Worm (Caenorhabditis elegans) whole organism, L3 larva: Measurements from ENCODE around the gene znf-598.

Experiments
- ama-1 ChIP-seq: fragments of 150-350 bp; optimal IDR thresholded peaks from 2 replicates; lab custom pipeline; 2018
- ceh-16 ChIP-seq: sonication (generic microtip); optimal IDR thresholded peaks from 2 replicates; lab custom pipeline; 2017; ENCODE audit warnings: missing biosample characterization, missing genetic modification characterization
- ceh-28 ChIP-seq: fragments of 150-350 bp; optimal IDR thresholded peaks from 2 replicates; lab custom pipeline; 2014; ENCODE audit warnings: missing biosample characterization, missing genetic modification reagents, missing genetic modification characterization
- egl-5 ChIP-seq: fragments of 150-350 bp; optimal IDR thresholded peaks from 2 replicates; lab custom pipeline; 2017; ENCODE audit warnings: missing biosample characterization, missing genetic modification reagents, missing genetic modification characterization, inconsistent platforms
- elt-2 ChIP-seq: sonication (generic microtip); optimal IDR thresholded peaks from 2 replicates; lab custom pipeline; 2016; ENCODE audit warnings: missing genetic modification reagents, mild to moderate bottlenecking, missing genetic modification characterization, missing compliant biosample characterization
- fos-1 ChIP-seq: fragments of 150-350 bp; optimal IDR thresholded peaks from 2 replicates; lab custom pipeline; 2014; ENCODE audit warnings: missing biosample characterization, missing genetic modification characterization
- jun-1 ChIP-seq: fragments of 150-350 bp; optimal IDR thresholded peaks from 2 replicates; lab custom pipeline; 2014; ENCODE audit warnings: missing biosample characterization, missing genetic modification reagents, missing genetic modification characterization
- lin-15B ChIP-seq: fragments of 150-350 bp; optimal IDR thresholded peaks from 2 replicates; lab custom pipeline; 2014; ENCODE audit warnings: missing biosample characterization, missing genetic modification characterization
- lsy-12 ChIP-seq: sonication (generic microtip); optimal IDR thresholded peaks from 2 replicates; lab custom pipeline; 2016; ENCODE audit warnings: mild to moderate bottlenecking, missing genetic modification characterization, missing compliant biosample characterization
- mml-1 ChIP-seq: fragments of 150-350 bp; sonication (generic microtip); optimal IDR thresholded peaks from 3 replicates; lab custom pipeline; 2014; ENCODE audit warnings: missing biosample characterization, missing genetic modification characterization
- nfya-1 ChIP-seq: sonication (generic microtip); optimal IDR thresholded peaks from 2 replicates; lab custom pipeline; 2017; ENCODE audit warnings: missing genetic modification characterization, mild to moderate bottlenecking, missing compliant biosample characterization, antibody characterized with exemption, moderate library complexity; ENCODE audit not compliant: insufficient read depth
- nhr-11 ChIP-seq: fragments of 150-350 bp; optimal IDR thresholded peaks from 2 replicates; lab custom pipeline; 2014; ENCODE audit warnings: missing biosample characterization, missing genetic modification characterization
- nhr-23 ChIP-seq: fragments of 150-350 bp; optimal IDR thresholded peaks from 2 replicates; lab custom pipeline; 2014; ENCODE audit warnings: missing biosample characterization, missing genetic modification reagents, missing genetic modification characterization
- nhr-25 ChIP-seq: sonication (generic microtip); optimal IDR thresholded peaks from 2 replicates; lab custom pipeline; 2017; ENCODE audit warnings: missing biosample characterization, missing genetic modification characterization
- nhr-28 ChIP-seq: fragments of 150-350 bp; optimal IDR thresholded peaks from 2 replicates; lab custom pipeline; 2014; ENCODE audit warnings: missing biosample characterization, missing genetic modification characterization
- pha-4 ChIP-seq: fragments of 150-350 bp; optimal IDR thresholded peaks from 2 replicates; lab custom pipeline; 2014; ENCODE audit warnings: missing biosample characterization, missing genetic modification reagents, missing genetic modification characterization
- pqm-1 ChIP-seq: fragments of 150-350 bp; optimal IDR thresholded peaks from 2 replicates; lab custom pipeline; 2017; ENCODE audit warnings: missing biosample characterization, missing genetic modification characterization, inconsistent platforms
- skn-1 ChIP-seq: fragments of 150-350 bp; optimal IDR thresholded peaks from 2 replicates; lab custom pipeline; 2014; ENCODE audit warnings: missing biosample characterization, missing genetic modification characterization
- unc-62 ChIP-seq: fragments of 150-350 bp; sonication (generic microtip); optimal IDR thresholded peaks from 4 replicates; lab custom pipeline; 2014; ENCODE audit warnings: missing biosample characterization, missing genetic modification reagents, missing genetic modification characterization
- ztf-4 ChIP-seq: fragments of 150-350 bp; optimal IDR thresholded peaks from 2 replicates; lab custom pipeline; 2014; ENCODE audit warnings: missing biosample characterization, missing genetic modification characterization

The znf-598 gene

DNA sequence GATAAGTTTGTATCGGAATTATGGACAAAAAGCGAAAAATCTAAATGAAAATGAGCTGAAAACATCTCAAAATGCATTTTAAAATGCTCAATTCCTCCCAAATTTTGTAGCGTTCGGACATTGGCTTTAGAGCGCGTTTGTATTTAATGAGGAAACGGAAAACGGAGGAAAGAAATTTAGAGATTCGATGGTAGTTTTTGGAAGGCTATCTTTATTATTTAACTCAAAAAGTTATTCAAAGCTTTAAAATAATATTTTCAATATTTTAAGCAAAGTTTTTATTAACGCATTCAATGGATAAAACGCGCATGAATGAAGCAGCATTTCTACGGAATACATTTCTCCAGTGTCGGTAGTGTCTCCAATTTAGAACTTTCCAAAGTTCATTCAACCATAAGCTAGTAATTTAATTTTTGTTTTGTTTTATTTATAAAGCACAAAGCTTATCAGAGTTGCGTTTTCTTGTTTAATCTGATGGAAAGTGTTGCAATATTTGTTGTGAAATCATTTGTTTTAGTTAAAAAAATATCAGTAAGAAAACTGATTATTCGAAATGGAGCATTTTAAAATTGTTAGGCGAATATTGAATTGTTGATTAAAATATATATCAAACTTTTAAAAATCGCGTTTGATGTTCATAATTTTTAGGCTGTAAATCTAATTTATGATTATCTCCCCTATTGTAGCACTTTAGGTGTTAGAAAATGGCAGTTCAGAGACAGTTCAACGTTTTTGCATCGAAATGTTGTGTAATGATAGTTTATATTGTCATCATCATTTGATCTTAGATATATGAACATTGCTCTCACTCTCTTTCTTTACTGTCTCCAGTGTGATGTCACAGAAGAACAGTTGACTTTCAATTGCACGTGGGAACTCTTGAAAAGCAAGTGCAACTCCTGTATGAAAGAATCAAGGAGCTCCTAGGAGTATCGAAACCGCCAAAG, 47.3 kb downstream of the znf-598 start:
- TF ChIP-seq nhr-11 (tag; lab: Kevin White, UChicago) (peak; percentile 86), jun-1 (tag; lab: Kevin White, UChicago) (peak; percentile 1), egl-5 (tag; lab: Kevin White, UChicago) (peak; percentile 76), mml-1 (tag; lab: Kevin White, UChicago) (no peak), nhr-23 (tag; lab: Kevin White, UChicago) (peak; percentile 59), lsy-12 (tag; lab: Kevin White, UChicago) (no peak), nfya-1 (tag; lab: Kevin White, UChicago) (peak; percentile 62), elt-2 (tag; lab: Kevin White, UChicago) (peak; percentile 61), pha-4 (tag; lab: Kevin White, UChicago) (no peak), skn-1 (tag; lab: Kevin White, UChicago) (peak; percentile 58), unc-62 (GFP tag; lab: Kevin White, UChicago) (no peak), nhr-25 (tag; lab: Kevin White, UChicago) (peak; percentile 39), pqm-1 (tag; lab: Kevin White, UChicago) (peak; percentile 41), lin-15B (tag; lab: Kevin White, UChicago) (peak; percentile 86)

DNA sequence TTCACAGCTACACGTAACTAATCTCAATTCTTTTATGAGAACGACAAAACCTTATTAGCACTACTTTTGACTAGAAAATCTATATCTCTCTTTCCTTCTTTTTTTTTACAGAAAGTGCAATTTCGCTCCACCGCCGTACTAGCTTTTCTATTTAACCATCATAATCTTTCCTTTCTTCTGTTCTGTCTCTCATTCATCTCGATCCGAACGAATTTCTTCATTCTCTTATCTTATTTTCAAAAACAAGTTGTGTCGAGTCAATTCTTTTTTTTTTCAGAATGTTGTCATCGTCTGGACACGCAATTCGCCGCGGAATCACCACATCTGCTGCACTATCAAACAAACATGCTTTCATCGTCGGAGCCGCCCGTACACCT, 47.9 kb downstream of the znf-598 start, which contains the start of gene kat-1:
kat-1 (plus strand) TSS at position 278 of the 377 bp plus-strand sequence.
- TF ChIP-seq lsy-12 (tag; lab: Kevin White, UChicago) (no peak), fos-1 (tag; lab: Kevin White, UChicago) (no peak), ceh-28 (no peak), ama-1 (lab: Kevin White, UChicago) (no peak), ceh-16 (tag; lab: Kevin White, UChicago) (no peak), ztf-4 (no peak)

DNA sequence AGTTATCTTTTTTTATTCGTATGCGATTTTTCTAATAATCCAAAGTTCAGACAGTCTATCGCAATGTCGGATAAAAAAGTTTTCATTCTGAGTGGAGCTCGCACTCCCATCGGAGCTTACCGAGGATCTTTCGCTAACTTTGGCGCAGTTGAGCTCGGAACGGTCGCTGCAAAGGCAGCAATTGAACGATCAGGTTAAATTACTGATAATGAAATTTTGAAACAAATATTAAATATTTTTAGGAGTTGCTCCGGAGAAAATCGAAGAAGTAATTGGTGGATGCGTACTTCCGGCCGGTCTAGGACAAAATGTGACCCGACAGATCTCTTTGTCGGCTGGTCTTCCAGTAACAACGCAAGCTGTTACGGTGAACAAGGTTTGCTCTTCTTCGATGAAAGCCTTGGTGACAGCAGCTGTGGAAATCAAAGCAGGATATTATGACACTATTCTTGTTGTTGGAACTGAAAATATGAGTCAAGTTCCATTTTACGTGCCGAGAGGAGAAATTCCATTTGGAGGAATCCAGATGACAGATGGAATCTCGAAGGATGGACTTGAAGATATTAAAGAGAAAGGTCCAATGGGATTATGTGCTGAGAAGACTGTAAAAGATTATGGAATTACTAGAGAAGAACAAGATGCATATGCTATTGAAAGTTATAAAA, 50.1 kb downstream of the znf-598 start, which contains the start of gene T02G5.7:
T02G5.7 (plus strand) TSS at position 51 of the 665 bp plus-strand sequence.
- peak; percentile 17 for TF ChIP-seq ama-1 (lab: Kevin White, UChicago)
- no peak for TF ChIP-seq skn-1 (tag; lab: Kevin White, UChicago)
- TF ChIP-seq nhr-28 (tag; lab: Kevin White, UChicago), result no peak
- TF ChIP-seq, all 47 proteins: peak for 1
